Fruit fly (Drosophila melanogaster): ENCODE results near the gene Nt5a.

Gene Nt5a

DNA sequence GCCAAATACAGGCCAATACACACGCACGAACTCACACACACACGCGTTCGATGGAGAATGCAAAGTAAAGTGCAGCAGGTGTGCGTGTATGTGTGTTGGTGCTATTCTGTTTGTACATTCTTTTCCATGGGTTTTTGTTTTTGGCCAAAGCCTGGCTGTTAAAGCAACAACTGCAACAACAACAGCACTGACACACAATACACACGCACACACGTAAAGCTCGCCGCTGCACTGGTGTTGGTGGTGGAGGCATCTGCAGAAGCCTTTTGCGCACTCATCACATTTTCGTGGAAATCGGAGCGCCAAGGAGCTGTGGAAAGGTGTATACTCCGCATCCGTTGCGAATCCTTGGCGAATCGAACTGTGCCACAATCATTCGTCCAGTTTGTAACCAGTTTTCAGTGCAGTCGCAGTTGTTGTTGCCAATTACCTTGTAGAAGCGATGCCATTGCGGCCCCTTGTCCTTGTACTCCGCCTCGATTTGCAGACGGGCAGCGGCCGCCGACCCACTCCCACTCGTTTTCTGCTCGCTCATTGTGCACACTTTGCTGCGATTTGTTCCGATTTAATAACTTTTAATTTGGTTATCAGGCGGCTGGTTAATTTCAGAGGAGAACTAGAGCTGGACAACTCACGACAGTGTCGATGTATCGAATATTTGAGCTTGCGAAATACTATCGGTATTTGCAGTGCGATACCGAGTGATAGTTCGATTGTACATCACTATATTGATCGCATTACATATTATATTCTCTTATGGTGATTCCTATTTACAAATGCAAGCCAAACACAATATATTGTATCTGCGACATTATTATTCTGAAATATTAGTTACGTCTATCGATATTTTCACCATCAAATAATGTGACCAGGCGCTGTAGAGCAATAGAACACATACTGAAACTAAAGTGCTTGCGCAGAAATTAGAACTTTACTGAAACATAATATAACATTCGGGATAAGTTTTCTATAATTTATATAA, 43.0 kb upstream of the Nt5a start (continued):
- TF ChIP-seq Rfx (GFP tag; IDR thresholded peaks at IDR 0.05) (0 out of 2 replicates have a peak, but pooled peaks have one; percentile 48), CG7839 (tag; optimal IDR thresholded peaks at IDR 0.05) (peak; percentile 42), CG12942 (GFP tag; optimal IDR thresholded peaks at IDR 0.05) (peak; percentile 2), zen (tag; optimal IDR thresholded peaks at IDR 0.05) (peak; percentile 13), danr (GFP tag; IDR thresholded peaks at IDR 0.05) (no peak), Antp (GFP tag; optimal IDR thresholded peaks at IDR 0.05) (peak; percentile 31), Hmr (GFP tag; optimal IDR thresholded peaks at IDR 0.05) (peak; percentile 46), croc (GFP tag; conservative IDR thresholded peaks at IDR 0.05) (no peak), vnd (GFP tag; IDR thresholded peaks at IDR 0.05; ENCODE audit: partially characterized antibody) (peak; percentile 97), CG2129 (GFP tag; IDR thresholded peaks at IDR 0.05; ENCODE audit: partially characterized antibody) (peak; percentile 97), Deaf1 (tag; optimal IDR thresholded peaks at IDR 0.05) (no peak), CG6791 (GFP tag; IDR thresholded peaks at IDR 0.05; ENCODE audit: partially characterized antibody) (peak; percentile 98), CG31388 (GFP tag; optimal IDR thresholded peaks at IDR 0.05) (no peak), CG13424 (tag; optimal IDR thresholded peaks at IDR 0.05) (peak; percentile 43), tup (GFP tag; optimal IDR thresholded peaks at IDR 0.05) (no peak), CG8944 (GFP tag; optimal IDR thresholded peaks at IDR 0.05) (peak; percentile 33), chinmo (GFP tag; IDR thresholded peaks at IDR 0.05; ENCODE audit: partially characterized antibody) (peak; percentile 96), CG8290 (GFP tag; optimal IDR thresholded peaks at IDR 0.05) (peak; percentile 39), CG8290 (tag; optimal IDR thresholded peaks at IDR 0.05) (peak in 1 of 2 experiments; percentile 77), Scr (GFP tag; IDR thresholded peaks at IDR 0.05; ENCODE audit: partially characterized antibody) (peak; percentile 98), dysf (GFP tag; IDR thresholded peaks at IDR 0.05) (0 out of 3 replicates have a peak, but pooled peaks have one; percentile 5), crc (GFP tag; optimal IDR thresholded peaks at IDR 0.05) (peak; percentile 0), onecut (GFP tag; IDR thresholded peaks at IDR 0.05) (no peak), odd (GFP tag; optimal IDR thresholded peaks at IDR 0.05) (no peak), hb (GFP tag; IDR thresholded peaks at IDR 0.05; ENCODE audit: partially characterized antibody) (peak; percentile 98), CG10431 (GFP tag; optimal IDR thresholded peaks at IDR 0.05) (no peak), Jarid2 (GFP tag; optimal IDR thresholded peaks at IDR 0.05) (no peak), Med (GFP tag) (peak; percentile 88), hkb (optimal IDR thresholded peaks at IDR 0.05) (no peak), hkb (GFP tag; IDR thresholded peaks at IDR 0.05) (no peak), br (optimal IDR thresholded peaks at IDR 0.05) (no peak), HLH3B (GFP tag; IDR thresholded peaks at IDR 0.05) (no peak), CG30403 (GFP tag; optimal IDR thresholded peaks at IDR 0.05) (peak; percentile 52), CG31224 (GFP tag; IDR thresholded peaks at IDR 0.05) (peak; percentile 30; the same call in 1 of the 2 replicates), Nf-YA (GFP tag; IDR thresholded peaks at IDR 0.05) (no peak), CG7357 (GFP tag; IDR thresholded peaks at IDR 0.05) (no peak), Dp (GFP tag; optimal IDR thresholded peaks at IDR 0.05) (peak; percentile 32), CG11695 (GFP tag; IDR thresholded peaks at IDR 0.05) (no peak), Max (GFP tag; optimal IDR thresholded peaks at IDR 0.05) (peak; percentile 20), nmo (GFP tag; optimal IDR thresholded peaks at IDR 0.05) (peak; percentile 61), ewg (GFP tag; optimal IDR thresholded peaks at IDR 0.05) (peak; percentile 55), Xbp1 (GFP tag; optimal IDR thresholded peaks at IDR 0.05) (peak; percentile 46), Meics (GFP tag; optimal IDR thresholded peaks at IDR 0.05) (peak; percentile 41), CG1024 (GFP tag; IDR thresholded peaks at IDR 0.05) (no peak), CG6813 (GFP tag; optimal IDR thresholded peaks at IDR 0.05) (no peak), CG7987 (GFP tag; optimal IDR thresholded peaks at IDR 0.05) (no peak), ken (GFP tag; IDR thresholded peaks at IDR 0.05) (no peak), CG42726 (GFP tag; IDR thresholded peaks at IDR 0.05; ENCODE audit: partially characterized antibody) (peak; percentile 95)
